Fruit fly (Drosophila melanogaster): ENCODE results near the gene colt.

colt gene

DNA sequence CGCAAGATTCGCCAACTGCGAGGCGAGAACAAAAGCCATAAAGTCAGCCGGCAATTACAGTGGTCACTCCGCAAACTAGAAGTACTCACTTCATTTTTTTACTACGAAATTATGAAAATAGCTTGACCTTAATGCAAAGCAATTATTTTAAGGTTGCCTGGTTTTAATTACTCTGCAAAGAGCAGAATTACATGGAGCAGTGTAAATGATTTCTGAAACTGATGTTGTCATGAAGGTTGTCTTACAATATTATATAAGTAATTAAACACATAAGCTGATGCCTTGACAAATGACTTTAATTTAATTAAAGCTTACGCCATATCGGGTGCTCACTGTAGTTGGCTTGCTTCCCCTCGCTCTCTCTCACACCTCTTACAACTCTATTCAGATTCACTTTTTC lies 35.7 kb downstream of the colt start (continued):
- TF ChIP-seq crol (GFP tag; IDR thresholded peaks at IDR 0.05) = peak; percentile 39
- TF ChIP-seq nmo (GFP tag; optimal IDR thresholded peaks at IDR 0.05) = peak; percentile 33
- TF ChIP-seq lilli (GFP tag; optimal IDR thresholded peaks at IDR 0.05) = peak; percentile 72
- peak; percentile 40 for TF ChIP-seq ind (GFP tag; optimal IDR thresholded peaks at IDR 0.05)
- TF ChIP-seq tna (GFP tag; IDR thresholded peaks at IDR 0.05; ENCODE audit: partially characterized antibody) = no peak
- TF ChIP-seq CG6175 (GFP tag; IDR thresholded peaks at IDR 0.05) = no peak
- no peak for TF ChIP-seq otp (GFP tag; IDR thresholded peaks at IDR 0.05)
- no peak for TF ChIP-seq Neu2 (GFP tag; optimal IDR thresholded peaks at IDR 0.05; ENCODE audit: borderline replicate concordance)
- TF ChIP-seq insv (GFP tag; optimal IDR thresholded peaks at IDR 0.05) = no peak
- no peak for TF ChIP-seq Ets65A (GFP tag)
- peak; percentile 76 for TF ChIP-seq pho (GFP tag; optimal IDR thresholded peaks at IDR 0.05)
- TF ChIP-seq dpn (GFP tag; optimal IDR thresholded peaks at IDR 0.05) = peak; percentile 43 to 57
- TF ChIP-seq Poxn (GFP tag; IDR thresholded peaks at IDR 0.05) = 0 out of 2 replicates have a peak, but pooled peaks have one; percentile 11
- TF ChIP-seq Fer3 (tag; optimal IDR thresholded peaks at IDR 0.05) = peak; percentile 55
- TF ChIP-seq phol (tag; optimal IDR thresholded peaks at IDR 0.05) = peak; percentile 28
- no peak for TF ChIP-seq danr (GFP tag; IDR thresholded peaks at IDR 0.05)
- TF ChIP-seq Bgb (GFP tag; IDR thresholded peaks at IDR 0.05; ENCODE audit: partially characterized antibody) = no peak
- TF ChIP-seq ac (GFP tag; optimal IDR thresholded peaks at IDR 0.05) = no peak
- TF ChIP-seq CG31224 (GFP tag; IDR thresholded peaks at IDR 0.05) = peak; percentile 21; the same call in 1 of the 2 replicates
- peak; percentile 16 for TF ChIP-seq CG11723 (GFP tag; optimal IDR thresholded peaks at IDR 0.05)
- no peak for TF ChIP-seq CG17612 (GFP tag; IDR thresholded peaks at IDR 0.05)
- no peak for TF ChIP-seq ERR (GFP tag; optimal IDR thresholded peaks at IDR 0.05)

DNA sequence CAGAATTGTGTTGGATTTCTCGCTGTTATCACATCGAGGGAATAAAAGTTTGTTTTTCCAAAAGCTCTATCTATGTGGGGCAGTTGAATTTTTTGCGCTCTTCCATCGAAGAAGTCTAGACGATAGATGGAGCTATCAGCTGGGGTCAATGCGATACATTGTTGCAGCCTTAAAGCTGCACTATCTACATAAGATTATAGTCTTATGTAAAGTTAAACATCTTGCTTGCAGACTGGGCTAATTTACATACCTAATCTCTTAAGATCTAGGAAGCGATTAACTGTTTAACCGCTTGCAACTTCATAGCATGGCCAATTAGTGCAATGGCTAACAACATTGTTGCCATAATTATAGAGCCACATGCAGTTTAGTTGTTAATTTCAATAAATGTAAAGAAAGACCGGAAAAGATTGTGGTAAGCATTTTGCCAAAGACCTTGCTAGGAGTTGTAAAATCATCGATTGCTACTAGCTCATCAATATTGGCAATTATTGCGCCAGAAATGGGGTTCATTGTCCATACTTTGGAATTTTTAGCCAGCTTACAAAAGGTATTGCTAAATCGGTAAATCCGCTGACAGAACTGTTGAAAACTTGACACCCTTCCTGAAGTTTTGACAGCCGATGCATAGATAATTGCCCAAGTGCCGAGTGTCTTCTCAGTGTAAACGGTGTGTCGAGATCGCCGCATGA lies 37.6 kb downstream of the colt start:
- TF ChIP-seq CG17361 (GFP tag; IDR thresholded peaks at IDR 0.05) = no peak
- TF ChIP-seq eve (GFP tag; optimal IDR thresholded peaks at IDR 0.05) = peak in 1 of 2 experiments; percentile 65
- TF ChIP-seq CG10209 (GFP tag; optimal IDR thresholded peaks at IDR 0.05) = no peak
- TF ChIP-seq Lpt (GFP tag; optimal IDR thresholded peaks at IDR 0.05) = no peak
- TF ChIP-seq usp (GFP tag; optimal IDR thresholded peaks at IDR 0.05) = no peak
- TF ChIP-seq Tbp (GFP tag; optimal IDR thresholded peaks at IDR 0.05) = no peak
- TF ChIP-seq CTCF (GFP tag; optimal IDR thresholded peaks at IDR 0.05) = peak; percentile 71
- TF ChIP-seq nmo (GFP tag; optimal IDR thresholded peaks at IDR 0.05) = no peak

DNA sequence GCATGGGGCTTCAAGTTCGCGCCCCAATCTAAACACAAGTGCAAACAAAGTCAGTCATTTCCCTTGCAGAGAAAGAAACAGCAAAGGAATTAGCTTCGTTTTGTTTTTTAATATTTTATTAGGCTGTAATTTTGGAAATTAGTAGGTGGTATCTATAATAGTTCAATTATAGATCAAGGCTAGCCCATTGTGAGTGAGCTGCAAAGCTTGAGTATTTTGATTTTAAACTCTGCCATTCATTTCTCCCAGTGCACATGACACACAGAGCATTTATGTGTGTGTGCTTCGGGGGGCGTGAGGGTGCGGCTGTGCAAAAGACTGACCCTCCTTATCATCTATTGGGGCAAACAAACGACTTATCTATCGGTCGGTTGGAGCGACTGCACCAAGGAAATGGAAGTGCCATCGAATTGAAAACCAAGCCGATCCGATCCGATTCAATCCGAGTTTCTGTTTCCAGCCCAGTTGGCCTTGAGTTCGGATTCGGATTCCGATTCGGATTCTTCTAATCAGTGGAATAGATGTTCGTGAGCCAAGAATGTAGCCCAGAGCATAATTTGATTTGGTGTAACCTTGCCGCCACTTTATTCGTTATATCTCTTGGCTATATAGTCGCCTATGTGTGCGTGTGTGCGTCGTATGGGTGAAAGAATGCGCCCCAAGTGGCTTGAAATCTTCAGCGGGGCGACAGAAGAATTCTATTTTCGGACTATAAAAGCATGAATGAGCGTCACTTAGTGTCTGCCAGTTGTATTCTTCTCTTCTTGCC lies 38.3 kb downstream of the colt start:
- TF ChIP-seq CG8924 (tag; optimal IDR thresholded peaks at IDR 0.05) (peak; percentile 0), Gsc (GFP tag; IDR thresholded peaks at IDR 0.05) (0 out of 2 replicates have a peak, but pooled peaks have one; percentile 24), Hey (tag; optimal IDR thresholded peaks at IDR 0.05) (no peak), amos (GFP tag; IDR thresholded peaks at IDR 0.05; ENCODE audit: partially characterized antibody) (no peak), CoRest (tag; optimal IDR thresholded peaks at IDR 0.05) (peak; percentile 18), tgo (GFP tag; IDR thresholded peaks at IDR 0.05) (peak; percentile 27; the same call in 1 of the 3 replicates), CG17359 (tag; optimal IDR thresholded peaks at IDR 0.05) (peak; percentile 48), CG12769 (tag; optimal IDR thresholded peaks at IDR 0.05) (peak; percentile 24), CG30403 (GFP tag; optimal IDR thresholded peaks at IDR 0.05) (peak; percentile 17), crp (GFP tag; optimal IDR thresholded peaks at IDR 0.05) (peak in 1 of 2 experiments; percentile 8), CG7839 (tag; optimal IDR thresholded peaks at IDR 0.05) (peak; percentile 50), CG2120 (GFP tag; optimal IDR thresholded peaks at IDR 0.05) (peak; percentile 22), CG31224 (GFP tag; IDR thresholded peaks at IDR 0.05) (peak; percentile 36; the same call in 1 of the 2 replicates), sug (tag; optimal IDR thresholded peaks at IDR 0.05) (peak; percentile 35), pnt (GFP tag; optimal IDR thresholded peaks at IDR 0.05) (peak; percentile 37), Abd-B (GFP tag; optimal IDR thresholded peaks at IDR 0.05) (peak; percentile 7), HLHmδ (GFP tag; optimal IDR thresholded peaks at IDR 0.05) (no peak), esg (GFP tag; conservative IDR thresholded peaks at IDR 0.05) (peak; percentile 66), vvl (GFP tag; IDR thresholded peaks at IDR 0.05) (peak; percentile 47; the same call in 1 of the 2 replicates)
